4 fruit fly cellular contexts compared by ENCODE assay signal in the genomic region with DNA sequence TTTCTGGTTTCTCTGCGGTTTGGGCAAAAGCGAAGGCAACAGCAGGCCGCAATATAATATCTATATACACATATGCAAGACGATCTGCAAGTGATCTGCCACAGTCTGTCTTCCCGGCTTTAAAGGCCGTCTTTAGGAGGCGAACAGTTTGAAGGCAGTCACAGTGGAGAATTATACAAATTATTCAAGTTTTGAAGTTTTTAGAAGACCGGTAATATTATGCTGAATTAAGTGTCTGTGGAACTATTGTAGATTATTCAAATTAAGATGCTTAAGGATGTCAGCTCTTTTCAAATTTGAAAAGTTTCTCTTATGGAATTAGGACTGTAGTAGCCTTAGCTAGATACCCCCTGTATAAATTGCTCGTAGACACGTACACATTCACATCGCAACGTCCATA.
A peak's percentile ranks its signal among the peaks of the same experiment; 100 is the strongest.
TF ChIP-seq lines count a peak whose summit lies in the region.

No protein-coding gene starts in this region.

- TF ChIP-seq CTCF in whole organism, embryonic (GFP tag; optimal IDR thresholded peaks at IDR 0.05; lab: Kevin White, UChicago), result no peak

TF ChIP-seq in whole organism, embryonic, 481 proteins besides CTCF, POLR2A, EP300 and RAD21:
- no peak for TF ChIP-seq Sox100B (GFP tag; optimal IDR thresholded peaks at IDR 0.05; lab: Kevin White, UChicago)
- TF ChIP-seq tll (GFP tag; optimal IDR thresholded peaks at IDR 0.05; lab: Kevin White, UChicago), result no peak
- TF ChIP-seq grau (tag; optimal IDR thresholded peaks at IDR 0.05; lab: Kevin White, UChicago), result peak; percentile 19
- peak; percentile 0 for TF ChIP-seq CG2678 (tag; optimal IDR thresholded peaks at IDR 0.05; lab: Kevin White, UChicago)
- no peak for TF ChIP-seq CG13775 (GFP tag; optimal IDR thresholded peaks at IDR 0.05; lab: Kevin White, UChicago)
- no peak for TF ChIP-seq CG8388 (GFP tag; optimal IDR thresholded peaks at IDR 0.05; lab: Kevin White, UChicago)
- TF ChIP-seq H2.0 (GFP tag; IDR thresholded peaks at IDR 0.05; lab: Robert Waterston, UW), result no peak
- TF ChIP-seq sens (GFP tag; lab: Kevin White, UChicago), result peak; percentile 57
- TF ChIP-seq CG11247 (GFP tag; IDR thresholded peaks at IDR 0.05; lab: Robert Waterston, UW), result no peak
- TF ChIP-seq CG17568 (GFP tag; optimal IDR thresholded peaks at IDR 0.05; lab: Kevin White, UChicago), result no peak
- TF ChIP-seq crol (GFP tag; IDR thresholded peaks at IDR 0.05; lab: Robert Waterston, UW), result no peak
- no peak for TF ChIP-seq E2f2 (GFP tag; IDR thresholded peaks at IDR 0.05; lab: Robert Waterston, UW)
- no peak for TF ChIP-seq YL-1 (GFP tag; optimal IDR thresholded peaks at IDR 0.05; lab: Kevin White, UChicago)
- peak; percentile 2 for TF ChIP-seq gem (tag; optimal IDR thresholded peaks at IDR 0.05; lab: Kevin White, UChicago)
- TF ChIP-seq ab (GFP tag; optimal IDR thresholded peaks at IDR 0.05; lab: Kevin White, UChicago), result no peak
- no peak for TF ChIP-seq lov (optimal IDR thresholded peaks at IDR 0.05; lab: Kevin White, UChicago)
- TF ChIP-seq lov (GFP tag; IDR thresholded peaks at IDR 0.05; lab: Robert Waterston, UW), result no peak
- TF ChIP-seq CG2889 (GFP tag; IDR thresholded peaks at IDR 0.05; lab: Robert Waterston, UW), result no peak
- TF ChIP-seq Drgx (GFP tag; IDR thresholded peaks at IDR 0.05; lab: Robert Waterston, UW), result 0 out of 2 replicates have a peak, but pooled peaks have one; percentile 39

TF ChIP-seq in whole organism, prepupa, 60 proteins besides CTCF, POLR2A, EP300 and RAD21 (continues in another document):
- TF ChIP-seq CG1621 (tag; optimal IDR thresholded peaks at IDR 0.05; lab: Kevin White, UChicago) (no peak), eg (GFP tag; IDR thresholded peaks at IDR 0.05; lab: Robert Waterston, UW) (peak; percentile 65), CG6808 (GFP tag; optimal IDR thresholded peaks at IDR 0.05; lab: Kevin White, UChicago) (no peak), Eip78C (GFP tag; lab: Kevin White, UChicago) (peak; percentile 80), CG10669 (GFP tag; optimal IDR thresholded peaks at IDR 0.05; lab: Kevin White, UChicago) (no peak), Hr38 (GFP tag; optimal IDR thresholded peaks at IDR 0.05; lab: Kevin White, UChicago) (no peak), fd85E (GFP tag; optimal IDR thresholded peaks at IDR 0.05; lab: Kevin White, UChicago) (no peak), OdsH (GFP tag; optimal IDR thresholded peaks at IDR 0.05; lab: Kevin White, UChicago) (peak; percentile 17), CG8632 (GFP tag; optimal IDR thresholded peaks at IDR 0.05; lab: Kevin White, UChicago) (no peak), net (GFP tag; optimal IDR thresholded peaks at IDR 0.05; lab: Kevin White, UChicago) (no peak), CG11902 (GFP tag; optimal IDR thresholded peaks at IDR 0.05; lab: Kevin White, UChicago) (no peak), Met (GFP tag; optimal IDR thresholded peaks at IDR 0.05; lab: Kevin White, UChicago) (peak; percentile 8), CG6276 (GFP tag; optimal IDR thresholded peaks at IDR 0.05; lab: Kevin White, UChicago) (peak; percentile 20), CG10631 (GFP tag; optimal IDR thresholded peaks at IDR 0.05; lab: Kevin White, UChicago) (peak; percentile 20), acj6 (GFP tag; optimal IDR thresholded peaks at IDR 0.05; lab: Kevin White, UChicago) (no peak), CG4318 (GFP tag; optimal IDR thresholded peaks at IDR 0.05; lab: Kevin White, UChicago) (no peak), Smox (GFP tag; optimal IDR thresholded peaks at IDR 0.05; lab: Kevin White, UChicago) (no peak), CG32006 (GFP tag; optimal IDR thresholded peaks at IDR 0.05; lab: Kevin White, UChicago) (peak; percentile 60), dac (GFP tag; optimal IDR thresholded peaks at IDR 0.05; lab: Kevin White, UChicago) (peak; percentile 14), Eip93F (GFP tag; optimal IDR thresholded peaks at IDR 0.05; lab: Kevin White, UChicago) (no peak), CG15336 (GFP tag; IDR thresholded peaks at IDR 0.05; lab: Robert Waterston, UW) (peak; percentile 28), Blimp-1 (GFP tag; optimal IDR thresholded peaks at IDR 0.05; lab: Kevin White, UChicago) (no peak), CG11762 (GFP tag; optimal IDR thresholded peaks at IDR 0.05; lab: Kevin White, UChicago; ENCODE audit: insufficient read depth) (no peak), vri (GFP tag; optimal IDR thresholded peaks at IDR 0.05; lab: Kevin White, UChicago) (no peak)

TF ChIP-seq in whole organism, pupa, 21 proteins besides CTCF, POLR2A, EP300 and RAD21:
- TF ChIP-seq CG9948 (tag; optimal IDR thresholded peaks at IDR 0.05; lab: Kevin White, UChicago), result peak; percentile 39
- TF ChIP-seq CG8301 (tag; optimal IDR thresholded peaks at IDR 0.05; lab: Kevin White, UChicago), result peak; percentile 39
- TF ChIP-seq Ets98B (GFP tag; IDR thresholded peaks at IDR 0.05; lab: Robert Waterston, UW), result peak; percentile 76
- TF ChIP-seq CG8159 (tag; optimal IDR thresholded peaks at IDR 0.05; lab: Kevin White, UChicago), result no peak
- peak; percentile 11; the same call in 1 of the 3 replicates for TF ChIP-seq fd96Ca (GFP tag; IDR thresholded peaks at IDR 0.05; lab: Robert Waterston, UW)
- peak; percentile 14; the same call in 1 of the 3 replicates for TF ChIP-seq CG4496 (GFP tag; IDR thresholded peaks at IDR 0.05; lab: Robert Waterston, UW)
- no peak for TF ChIP-seq D1 (tag; optimal IDR thresholded peaks at IDR 0.05; lab: Kevin White, UChicago)
- TF ChIP-seq CG14655 (GFP tag; optimal IDR thresholded peaks at IDR 0.05; lab: Kevin White, UChicago), result peak; percentile 33
- no peak for TF ChIP-seq CG32121 (GFP tag; IDR thresholded peaks at IDR 0.05; lab: Robert Waterston, UW)
- peak; percentile 52 for TF ChIP-seq Pif1B (GFP tag; optimal IDR thresholded peaks at IDR 0.05; lab: Kevin White, UChicago)
- TF ChIP-seq Pif1A (GFP tag; optimal IDR thresholded peaks at IDR 0.05; lab: Kevin White, UChicago), result peak; percentile 30
- no peak for TF ChIP-seq CG15710 (tag; optimal IDR thresholded peaks at IDR 0.05; lab: Kevin White, UChicago)
TF ChIP-seq in whole organism, pupa: peak in this region for 8.

TF ChIP-seq in whole organism, wandering third instar larva, 38 proteins besides CTCF, POLR2A, EP300 and RAD21:
- TF ChIP-seq foxo (GFP tag; optimal IDR thresholded peaks at IDR 0.05; lab: Kevin White, UChicago) (peak in 1 of 2 experiments; percentile 11), CG32264 (GFP tag; optimal IDR thresholded peaks at IDR 0.05; lab: Kevin White, UChicago) (no peak), woc (GFP tag; optimal IDR thresholded peaks at IDR 0.05; lab: Kevin White, UChicago) (peak; percentile 18)
